Fruit fly (Drosophila melanogaster): ENCODE data around the gene emb.

- TF ChIP-seq Six4 (GFP tag; optimal IDR thresholded peaks at IDR 0.05) (no peak), tup (GFP tag; optimal IDR thresholded peaks at IDR 0.05) (no peak), kay (GFP tag; optimal IDR thresholded peaks at IDR 0.05) (no peak), CG7372 (GFP tag; IDR thresholded peaks at IDR 0.05) (no peak)
These were observed 31.1 kb upstream of the emb start for dm6 chr2L:8372248-8372647.
